Fruit fly (Drosophila melanogaster) whole organism, wandering third instar larva: ENCODE results near the gene Srg1.
A peak's percentile ranks its signal among the peaks of the same experiment; 100 is the strongest.

ENCODE experiments used
- Hr78 ChIP-seq: fragments of >200 bp; optimal IDR thresholded peaks from 2 replicates; lab custom pipeline; 2017; ENCODE audit warnings: missing biosample characterization, missing genetic modification characterization
- Hr83 ChIP-seq: fragments of 200-300 bp; sonication (Bioruptor generic); optimal IDR thresholded peaks from 2 replicates; lab custom pipeline; 2016; ENCODE audit warnings: missing biosample characterization, mild to moderate bottlenecking, missing genetic modification characterization, moderate library complexity; ENCODE audit not compliant: poor library complexity, severe bottlenecking
- h ChIP-seq: fragments of 200-800 bp; sonication (Bioruptor generic); optimal IDR thresholded peaks from 3 replicates; lab custom pipeline; 2016; ENCODE audit warnings: missing biosample characterization, mild to moderate bottlenecking, missing genetic modification characterization
- pan ChIP-seq: fragments of >200 bp; optimal IDR thresholded peaks from 2 replicates; lab custom pipeline; 2017
- usp ChIP-seq: fragments of >200 bp; optimal IDR thresholded peaks from 2 replicates; lab custom pipeline; 2017; ENCODE audit warnings: missing biosample characterization, missing genetic modification characterization

- TF ChIP-seq pan (lab: Kevin White, UChicago) (no peak), h (peak; percentile 85), usp (GFP tag; lab: Kevin White, UChicago) (no peak), Hr83 (GFP tag; lab: Kevin White, UChicago) (peak; percentile 98), Hr78 (GFP tag; lab: Kevin White, UChicago) (no peak)
Observed at dm6 chr3R:24850420-24850819, 14.1 kb downstream of the Srg1 start, which contains the start of gene CG7006.
